Worm (Caenorhabditis elegans) whole organism, early embryonic: ENCODE results near the gene spp-5.

Experiments
- ceh-13 ChIP-seq: fragments of 200-800 bp; sonication (Bioruptor generic); optimal IDR thresholded peaks from 2 replicates; lab custom pipeline; 2018; ENCODE audit warnings: mild to moderate bottlenecking, missing genetic modification characterization, missing compliant biosample characterization
- ceh-36 ChIP-seq: sonication (generic microtip); optimal IDR thresholded peaks from 2 replicates; lab custom pipeline; 2016; ENCODE audit warnings: missing genetic modification characterization, inconsistent platforms, missing compliant biosample characterization
- flt-1 ChIP-seq: fragments of 200-800 bp; sonication (Bioruptor generic); IDR thresholded peaks from 2 replicates; pipeline ENCODE4 v1.3.6; 2022; ENCODE audit warnings: missing genetic modification characterization, missing compliant biosample characterization
- pes-1 ChIP-seq: fragments of 200-800 bp; sonication (Bioruptor generic); IDR thresholded peaks from 2 replicates; pipeline ENCODE4 v1.3.6; 2022; ENCODE audit warnings: missing genetic modification reagents, missing genetic modification characterization, missing compliant biosample characterization
- tbx-37 ChIP-seq: fragments of 200-800 bp; sonication (Bioruptor generic); conservative IDR thresholded peaks from 2 replicates; pipeline ENCODE4 v1.3.6; 2022; ENCODE audit warnings: missing genetic modification reagents, missing genetic modification characterization, missing compliant biosample characterization
- tra-4 ChIP-seq: sonication (generic microtip); optimal IDR thresholded peaks from 2 replicates; lab custom pipeline; 2017; ENCODE audit warnings: missing genetic modification characterization, missing compliant biosample characterization

ce11 chrX:7314564-7314963 lies 5.6 kb downstream of the spp-5 start:
- no peak for TF ChIP-seq tbx-37 (GFP tag; lab: Robert Waterston, UW)
- no peak for TF ChIP-seq pes-1 (GFP tag; lab: Robert Waterston, UW)
- no peak for TF ChIP-seq ceh-36 (tag; lab: Kevin White, UChicago)
- TF ChIP-seq ceh-13 (GFP tag; lab: Kevin White, UChicago): no peak
- TF ChIP-seq flt-1 (GFP tag; lab: Robert Waterston, UW): no peak
- no peak for TF ChIP-seq tra-4 (tag; lab: Kevin White, UChicago)
